Worm (Caenorhabditis elegans) whole organism, L4 larva: Measurements from ENCODE around the gene atf-4.

Experiments
- F26F4.8 ChIP-seq: fragments of 200-800 bp; sonication (Bioruptor generic); conservative IDR thresholded peaks from 2 replicates; pipeline ENCODE4 v1.3.6; 2022; ENCODE audit warnings: missing genetic modification characterization, missing compliant biosample characterization
- F44E2.7 ChIP-seq: fragments of 200-800 bp; sonication (Bioruptor generic); IDR thresholded peaks from 2 replicates; pipeline ENCODE4 v2.1.2; 2022; ENCODE audit warnings: missing genetic modification characterization, missing compliant biosample characterization
- F49E8.2 ChIP-seq: sonication (generic microtip); optimal IDR thresholded peaks from 2 replicates; lab custom pipeline; 2016; ENCODE audit warnings: missing compliant biosample characterization, mild to moderate bottlenecking, missing genetic modification characterization, borderline replicate concordance
- R02D3.7 ChIP-seq: fragments of 150-350 bp; sonication (generic microtip); optimal IDR thresholded peaks from 3 replicates; lab custom pipeline; 2014; ENCODE audit warnings: missing biosample characterization, missing genetic modification characterization
- ZK337.2 ChIP-seq: fragments of 200-800 bp; sonication (Bioruptor generic); IDR thresholded peaks from 2 replicates; pipeline ENCODE4 v1.3.6; 2022; ENCODE audit warnings: missing genetic modification reagents, missing genetic modification characterization, missing compliant biosample characterization
- ama-1 ChIP-seq: fragments of 150-350 bp; optimal IDR thresholded peaks from 2 replicates; lab custom pipeline; 2014; ENCODE audit warnings: inconsistent platforms, mixed read lengths
- ceh-32 ChIP-seq: sonication (generic microtip); optimal IDR thresholded peaks from 2 replicates; lab custom pipeline; 2016; ENCODE audit warnings: mild to moderate bottlenecking, missing genetic modification characterization, missing compliant biosample characterization; ENCODE audit not compliant: poor library complexity
- ctbp-1 ChIP-seq: fragments of 200-800 bp; sonication (Bioruptor generic); IDR thresholded peaks from 2 replicates; pipeline ENCODE4 v1.3.6; 2022; ENCODE audit warnings: missing genetic modification reagents, missing genetic modification characterization, missing compliant biosample characterization
- daf-16 ChIP-seq, 3 experiments: sonication (generic microtip); optimal IDR thresholded peaks; 2 replicates each; lab custom pipeline; 2016 to 2017; ENCODE audit warnings: missing genetic modification characterization in 3 of 3, missing genetic modification reagents in 3 of 3, mild to moderate bottlenecking in 2 of 3, missing compliant biosample characterization in 2 of 3, missing biosample characterization in 1 of 3, moderate library complexity in 1 of 3
- daf-19 ChIP-seq: fragments of 200-800 bp; sonication (Bioruptor generic); conservative IDR thresholded peaks from 2 replicates; pipeline ENCODE4 v1.3.6; 2022; ENCODE audit warnings: missing genetic modification characterization, missing compliant biosample characterization
- dmd-9 ChIP-seq: fragments of 200-800 bp; sonication (Bioruptor generic); IDR thresholded peaks from 2 replicates; pipeline ENCODE4 v1.3.6; 2022; ENCODE audit warnings: missing genetic modification reagents, missing genetic modification characterization, missing compliant biosample characterization
- dpl-1 ChIP-seq: fragments of 150-350 bp; optimal IDR thresholded peaks from 2 replicates; lab custom pipeline; 2014; ENCODE audit warnings: missing biosample characterization, missing genetic modification reagents, missing genetic modification characterization
- duxl-1 ChIP-seq: sonication (generic microtip); optimal IDR thresholded peaks from 2 replicates; lab custom pipeline; 2016; ENCODE audit warnings: mild to moderate bottlenecking, missing genetic modification characterization, moderate library complexity, missing compliant biosample characterization; ENCODE audit not compliant: poor library complexity
- dve-1 ChIP-seq: sonication (generic microtip); optimal IDR thresholded peaks from 2 replicates; lab custom pipeline; 2017; ENCODE audit warnings: antibody characterized with exemption, mild to moderate bottlenecking, missing genetic modification characterization, missing compliant biosample characterization; ENCODE audit not compliant: insufficient read depth
- egl-27 ChIP-seq: sonication (generic microtip); optimal IDR thresholded peaks from 3 replicates; lab custom pipeline; 2017; ENCODE audit warnings: missing biosample characterization, missing genetic modification reagents, missing genetic modification characterization
- fos-1 ChIP-seq: fragments of 150-350 bp; optimal IDR thresholded peaks from 2 replicates; lab custom pipeline; 2014; ENCODE audit warnings: missing biosample characterization, missing genetic modification characterization
- gei-8 ChIP-seq: fragments of 200-800 bp; sonication (Bioruptor generic); optimal IDR thresholded peaks from 2 replicates; lab custom pipeline; 2018; ENCODE audit warnings: mild to moderate bottlenecking, missing genetic modification characterization, missing compliant biosample characterization
- hif-1 ChIP-seq, 2 experiments: sonication (generic microtip); optimal IDR thresholded peaks; 2 replicates each; lab custom pipeline; 2016 to 2017; ENCODE audit warnings: missing compliant biosample characterization in 2 of 2, missing genetic modification characterization in 2 of 2, missing genetic modification reagents in 2 of 2, missing genotype in 2 of 2, mild to moderate bottlenecking in 1 of 2
- hlh-11 ChIP-seq: fragments of 200-800 bp; sonication (Bioruptor generic); optimal IDR thresholded peaks from 2 replicates; lab custom pipeline; 2018; ENCODE audit warnings: mild to moderate bottlenecking, missing genetic modification characterization, missing compliant biosample characterization
- hmg-1.1 ChIP-seq: fragments of 200-800 bp; sonication (Bioruptor generic); IDR thresholded peaks from 2 replicates; pipeline ENCODE4 v1.3.6; 2022; ENCODE audit warnings: missing genetic modification reagents, missing genetic modification characterization, missing compliant biosample characterization
- jun-1 ChIP-seq: fragments of 150-350 bp; optimal IDR thresholded peaks from 2 replicates; lab custom pipeline; 2014; ENCODE audit warnings: missing biosample characterization, missing genetic modification reagents, missing genetic modification characterization
- lim-7 ChIP-seq: fragments of 200-800 bp; sonication (Bioruptor generic); IDR thresholded peaks from 2 replicates; pipeline ENCODE4 v1.3.6; 2022; ENCODE audit warnings: missing genetic modification characterization, missing compliant biosample characterization
- lin-13 ChIP-seq: fragments of 150-350 bp; optimal IDR thresholded peaks from 2 replicates; lab custom pipeline; 2014; ENCODE audit warnings: missing biosample characterization, missing genetic modification reagents, missing genetic modification characterization
- lin-38 ChIP-seq: fragments of 200-800 bp; sonication (Bioruptor generic); IDR thresholded peaks from 2 replicates; pipeline ENCODE4 v1.3.6; 2022; ENCODE audit warnings: missing genetic modification reagents, missing genetic modification characterization, missing compliant biosample characterization
- lir-3 ChIP-seq: sonication (generic microtip); optimal IDR thresholded peaks from 2 replicates; lab custom pipeline; 2016; ENCODE audit warnings: mild to moderate bottlenecking, missing genetic modification characterization, missing compliant biosample characterization
- lsy-2 ChIP-seq, 2 experiments: fragments of 150-350 bp in 1 of 2; sonication (generic microtip) in 1 of 2; optimal IDR thresholded peaks; 2 replicates each; lab custom pipeline; 2014 to 2017; ENCODE audit warnings: missing biosample characterization in 2 of 2, missing genetic modification characterization in 2 of 2
- madf-9 ChIP-seq: fragments of 200-800 bp; sonication (Bioruptor generic); conservative IDR thresholded peaks from 2 replicates; pipeline ENCODE4 v1.3.6; 2022; ENCODE audit warnings: missing genetic modification reagents, missing genetic modification characterization, missing compliant biosample characterization
- mdl-1 ChIP-seq, 2 experiments: fragments of 150-350 bp in 1 of 2; sonication (generic microtip) in 1 of 2; optimal IDR thresholded peaks; 2 replicates each; lab custom pipeline; 2014 to 2017; ENCODE audit warnings: missing biosample characterization in 2 of 2, missing genetic modification characterization in 2 of 2
- mep-1 ChIP-seq: fragments of 150-350 bp; sonication (generic microtip); optimal IDR thresholded peaks from 3 replicates; lab custom pipeline; 2014; ENCODE audit warnings: missing biosample characterization, missing genetic modification characterization
- mxl-2 ChIP-seq: fragments of 200-800 bp; sonication (Bioruptor generic); conservative IDR thresholded peaks from 2 replicates; pipeline ENCODE4 v1.3.6; 2022; ENCODE audit warnings: missing genetic modification reagents, missing genetic modification characterization, missing compliant biosample characterization
- mxl-3 ChIP-seq: fragments of 200-800 bp; sonication (Bioruptor generic); optimal IDR thresholded peaks from 2 replicates; lab custom pipeline; 2018; ENCODE audit warnings: mild to moderate bottlenecking, missing genetic modification characterization, missing compliant biosample characterization
- nhr-11 ChIP-seq: fragments of 150-350 bp; optimal IDR thresholded peaks from 2 replicates; lab custom pipeline; 2014; ENCODE audit warnings: missing biosample characterization, missing genetic modification characterization
- nhr-42 ChIP-seq: fragments of 200-800 bp; sonication (Bioruptor generic); IDR thresholded peaks from 2 replicates; pipeline ENCODE4 v1.3.6; 2022; ENCODE audit warnings: missing genetic modification characterization, missing compliant biosample characterization
- nhr-6 ChIP-seq: fragments of 150-350 bp; optimal IDR thresholded peaks from 2 replicates; lab custom pipeline; 2014; ENCODE audit warnings: missing biosample characterization, missing genetic modification characterization
- pha-4 ChIP-seq, 2 experiments: fragments of 150-350 bp in 1 of 2; fragments of 200-800 bp in 1 of 2; sonication (Bioruptor generic) in 1 of 2; IDR thresholded peaks in 1 of 2; optimal IDR thresholded peaks in 1 of 2; 2 replicates each; pipeline versions ENCODE4 v1.3.6 to Lab custom; 2014 to 2022; ENCODE audit warnings: missing genetic modification characterization in 2 of 2, missing genetic modification reagents in 2 of 2, missing biosample characterization in 1 of 2, missing compliant biosample characterization in 1 of 2
- php-3 ChIP-seq: fragments of 200-800 bp; sonication (Bioruptor generic); IDR thresholded peaks from 2 replicates; pipeline ENCODE4 v1.3.6; 2022; ENCODE audit warnings: missing genetic modification reagents, missing genetic modification characterization, missing compliant biosample characterization
- pqm-1 ChIP-seq: sonication (generic microtip); optimal IDR thresholded peaks from 2 replicates; lab custom pipeline; 2017; ENCODE audit warnings: missing biosample characterization, missing genetic modification characterization
- rbr-2 ChIP-seq: sonication (generic microtip); optimal IDR thresholded peaks from 2 replicates; lab custom pipeline; 2016; ENCODE audit warnings: missing genotype, missing genetic modification characterization, missing compliant biosample characterization
- set-16 ChIP-seq: fragments of 200-800 bp; sonication (Bioruptor generic); IDR thresholded peaks from 2 replicates; pipeline ENCODE4 v1.3.6; 2022; ENCODE audit warnings: missing genetic modification reagents, missing genetic modification characterization, missing compliant biosample characterization
- spr-1 ChIP-seq: sonication (generic microtip); optimal IDR thresholded peaks from 2 replicates; lab custom pipeline; 2016; ENCODE audit warnings: mild to moderate bottlenecking, missing genetic modification characterization, missing compliant biosample characterization
- tag-97 ChIP-seq: fragments of 200-800 bp; sonication (Bioruptor generic); IDR thresholded peaks from 2 replicates; pipeline ENCODE4 v1.3.6; 2022; ENCODE audit warnings: missing genetic modification characterization, missing compliant biosample characterization
- tra-1 ChIP-seq: fragments of 200-800 bp; sonication (Bioruptor generic); IDR thresholded peaks from 2 replicates; pipeline ENCODE4 v1.3.6; 2022; ENCODE audit warnings: missing genetic modification reagents, missing genetic modification characterization, missing compliant biosample characterization
- unc-130 ChIP-seq: sonication (generic microtip); optimal IDR thresholded peaks from 2 replicates; lab custom pipeline; 2016; ENCODE audit warnings: missing genetic modification reagents, missing genetic modification characterization, missing compliant biosample characterization
- unc-62 ChIP-seq, 3 experiments: fragments of 150-350 bp in 1 of 3; sonication (generic microtip); optimal IDR thresholded peaks in 2 of 3; peaks in 1 of 3; 1 replicate in 1 of 3; 2 replicates in 2 of 3; lab custom pipeline; 2014 to 2017; ENCODE audit warnings: missing biosample characterization in 3 of 3, missing genetic modification characterization in 3 of 3, missing genetic modification reagents in 3 of 3, missing genotype in 1 of 3
- zag-1 ChIP-seq: fragments of 150-350 bp; optimal IDR thresholded peaks from 2 replicates; lab custom pipeline; 2014; ENCODE audit warnings: missing biosample characterization, missing genetic modification characterization
- zfp-2 ChIP-seq: sonication (generic microtip); optimal IDR thresholded peaks from 2 replicates; lab custom pipeline; 2016; ENCODE audit warnings: mild to moderate bottlenecking, missing genetic modification characterization, missing compliant biosample characterization
- zfp-3 ChIP-seq: fragments of 200-800 bp; sonication (Bioruptor generic); conservative IDR thresholded peaks from 2 replicates; pipeline ENCODE4 v1.3.6; 2022; ENCODE audit warnings: missing genetic modification reagents, missing genetic modification characterization, missing compliant biosample characterization
- zip-11 ChIP-seq: fragments of 200-800 bp; sonication (Bioruptor generic); IDR thresholded peaks from 2 replicates; pipeline ENCODE4 v1.3.6; 2022; ENCODE audit warnings: missing genetic modification characterization, missing compliant biosample characterization

Gene atf-4

ce11 chrX:14824490-14825050 lies 14.0 kb upstream of the atf-4 start, which contains the start of gene mbk-1:
TSS of gene mbk-1 (minus strand) at chrX:14824540.
- TF ChIP-seq mxl-3 (GFP tag; lab: Kevin White, UChicago) (peak; percentile 75), pqm-1 (tag; lab: Kevin White, UChicago) (peak; percentile 5), dpl-1 (peak; percentile 33), lim-7 (GFP tag; lab: Robert Waterston, UW) (no peak), dve-1 (peak; percentile 85), unc-62 (GFP tag; optimal IDR thresholded peaks at IDR 0.05 in 1 of 2; lab: Kevin White, UChicago) (peak in 1 of 2 experiments; percentile 50), unc-62 (tag; optimal IDR thresholded peaks at IDR 0.05; lab: Kevin White, UChicago) (no peak), ZK337.2 (GFP tag; lab: Robert Waterston, UW) (no peak), ama-1 (lab: Kevin White, UChicago) (no peak), set-16 (GFP tag; lab: Robert Waterston, UW) (no peak), ceh-32 (no peak), mep-1 (tag; lab: Kevin White, UChicago) (peak; percentile 86), duxl-1 (tag; lab: Kevin White, UChicago) (no peak), lir-3 (no peak), lsy-2 (tag; optimal IDR thresholded peaks at IDR 0.05; lab: Kevin White, UChicago) (peak in 1 of 2 experiments; percentile 76), F49E8.2 (tag; lab: Kevin White, UChicago) (no peak), nhr-6 (tag; lab: Kevin White, UChicago) (peak; percentile 6), F26F4.8 (no peak), mdl-1 (tag; optimal IDR thresholded peaks at IDR 0.05; lab: Kevin White, UChicago) (peak; percentile 49 to 90), madf-9 (GFP tag; lab: Robert Waterston, UW) (0 out of 2 replicates have a peak, but pooled peaks have one; percentile 9), F44E2.7 (no peak), lin-13 (GFP tag; lab: Kevin White, UChicago) (peak; percentile 17), spr-1 (peak; percentile 1), php-3 (GFP tag; lab: Robert Waterston, UW) (no peak), lin-38 (GFP tag; lab: Robert Waterston, UW) (no peak; the same call in 1 of the 2 replicates), unc-130 (no peak), zfp-3 (GFP tag; lab: Robert Waterston, UW) (0 out of 2 replicates have a peak, but pooled peaks have one; percentile 37), ctbp-1 (GFP tag; lab: Robert Waterston, UW) (0 out of 2 replicates have a peak, but pooled peaks have one; percentile 26), pha-4 (GFP tag; IDR thresholded peaks at IDR 0.05; lab: Robert Waterston, UW) (no peak), pha-4 (tag; optimal IDR thresholded peaks at IDR 0.05; lab: Kevin White, UChicago) (no peak), rbr-2 (tag; lab: Kevin White, UChicago) (peak; percentile 51), zag-1 (tag; lab: Kevin White, UChicago) (no peak), jun-1 (no peak), R02D3.7 (tag; lab: Kevin White, UChicago) (no peak), mxl-2 (GFP tag; lab: Robert Waterston, UW) (no peak), hmg-1.1 (GFP tag; lab: Robert Waterston, UW) (peak; percentile 80), daf-16 (GFP tag; optimal IDR thresholded peaks at IDR 0.05; lab: Kevin White, UChicago) (no peak), daf-16 (tag; optimal IDR thresholded peaks at IDR 0.05; lab: Kevin White, UChicago) (peak; percentile 76), hlh-11 (tag; lab: Kevin White, UChicago) (peak; percentile 93), zip-11 (GFP tag; lab: Robert Waterston, UW) (no peak), zfp-2 (tag; lab: Kevin White, UChicago) (no peak), tag-97 (GFP tag; lab: Robert Waterston, UW) (no peak), daf-19 (no peak), egl-27 (tag; lab: Kevin White, UChicago) (no peak), fos-1 (no peak), dmd-9 (GFP tag; lab: Robert Waterston, UW) (no peak), hif-1 (tag; optimal IDR thresholded peaks at IDR 0.05; lab: Kevin White, UChicago) (peak in 1 of 2 experiments; percentile 27), tra-1 (0 out of 2 replicates have a peak, but pooled peaks have one; percentile 8), gei-8 (GFP tag; lab: Kevin White, UChicago) (no peak), nhr-42 (0 out of 2 replicates have a peak, but pooled peaks have one; percentile 56), nhr-11 (tag; lab: Kevin White, UChicago) (peak; percentile 58)
